Fruit fly (Drosophila melanogaster): ENCODE data around the gene CD98hc.

The CD98hc gene

DNA sequence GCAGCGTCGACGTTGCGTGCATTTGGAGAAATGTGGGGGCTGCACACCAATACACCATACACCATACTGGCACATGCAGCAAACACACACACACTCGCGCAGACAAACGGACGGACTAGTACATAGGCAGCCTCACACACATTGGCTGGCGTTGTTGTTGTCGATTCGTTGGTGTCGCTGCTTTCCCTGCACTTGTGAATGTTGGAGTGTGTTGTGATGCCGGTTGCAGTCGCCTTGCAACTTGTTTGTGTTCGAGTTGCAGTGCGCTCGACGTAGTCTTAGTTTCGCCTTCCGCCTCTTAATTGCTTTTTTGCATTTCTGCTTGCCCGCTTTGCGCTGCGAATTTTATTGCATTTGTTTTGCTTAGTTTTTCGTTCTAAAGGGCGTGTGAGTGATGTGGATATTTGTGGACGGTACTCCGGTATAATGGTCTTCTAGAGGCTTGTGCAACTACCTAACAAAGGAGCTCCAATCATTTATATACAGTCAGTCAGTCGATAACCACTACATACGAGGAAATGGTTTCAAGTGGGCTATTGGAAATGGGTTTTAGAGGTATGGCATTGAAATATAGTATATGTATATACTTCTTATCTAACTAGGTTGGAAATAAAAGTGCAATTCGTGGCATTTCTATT, 14.6 kb downstream of the CD98hc start (continued):
- no peak for TF ChIP-seq CG13123 (GFP tag; optimal IDR thresholded peaks at IDR 0.05)
- TF ChIP-seq CG2875 (GFP tag; optimal IDR thresholded peaks at IDR 0.05): no peak
- no peak for TF ChIP-seq pho (GFP tag; optimal IDR thresholded peaks at IDR 0.05)
- TF ChIP-seq Aef1 (GFP tag; IDR thresholded peaks at IDR 0.05): no peak
- TF ChIP-seq slbo (GFP tag; IDR thresholded peaks at IDR 0.05): no peak
- no peak for TF ChIP-seq CG11696 (GFP tag; IDR thresholded peaks at IDR 0.05)
- TF ChIP-seq Doc3 (GFP tag; IDR thresholded peaks at IDR 0.05; ENCODE audit: partially characterized antibody): no peak
- TF ChIP-seq Usf (GFP tag; optimal IDR thresholded peaks at IDR 0.05): no peak
- TF ChIP-seq vnd (GFP tag; IDR thresholded peaks at IDR 0.05; ENCODE audit: partially characterized antibody): no peak
- TF ChIP-seq sr (GFP tag; IDR thresholded peaks at IDR 0.05): peak; percentile 50; the same call in 1 of the 3 replicates
- no peak for TF ChIP-seq ssp (GFP tag; IDR thresholded peaks at IDR 0.05)
- TF ChIP-seq Opbp (GFP tag; IDR thresholded peaks at IDR 0.05; ENCODE audit: partially characterized antibody): 0 out of 3 replicates have a peak, but pooled peaks have one; percentile 35
- TF ChIP-seq Med (GFP tag): no peak
- TF ChIP-seq CG10321 (GFP tag; IDR thresholded peaks at IDR 0.05): no peak
- 0 out of 2 replicates have a peak, but pooled peaks have one; percentile 23 for TF ChIP-seq aop (GFP tag; IDR thresholded peaks at IDR 0.05)
- peak; percentile 91 for TF ChIP-seq Nf-YC (tag; optimal IDR thresholded peaks at IDR 0.05)
- TF ChIP-seq CG11247 (GFP tag; IDR thresholded peaks at IDR 0.05): no peak
- no peak for TF ChIP-seq Elba2 (GFP tag; optimal IDR thresholded peaks at IDR 0.05)
- peak; percentile 83 for TF ChIP-seq CG8478 (optimal IDR thresholded peaks at IDR 0.05)
- no peak for TF ChIP-seq Fer1 (GFP tag; optimal IDR thresholded peaks at IDR 0.05)
- peak; percentile 98 for TF ChIP-seq CG5180 (GFP tag; optimal IDR thresholded peaks at IDR 0.05)

DNA sequence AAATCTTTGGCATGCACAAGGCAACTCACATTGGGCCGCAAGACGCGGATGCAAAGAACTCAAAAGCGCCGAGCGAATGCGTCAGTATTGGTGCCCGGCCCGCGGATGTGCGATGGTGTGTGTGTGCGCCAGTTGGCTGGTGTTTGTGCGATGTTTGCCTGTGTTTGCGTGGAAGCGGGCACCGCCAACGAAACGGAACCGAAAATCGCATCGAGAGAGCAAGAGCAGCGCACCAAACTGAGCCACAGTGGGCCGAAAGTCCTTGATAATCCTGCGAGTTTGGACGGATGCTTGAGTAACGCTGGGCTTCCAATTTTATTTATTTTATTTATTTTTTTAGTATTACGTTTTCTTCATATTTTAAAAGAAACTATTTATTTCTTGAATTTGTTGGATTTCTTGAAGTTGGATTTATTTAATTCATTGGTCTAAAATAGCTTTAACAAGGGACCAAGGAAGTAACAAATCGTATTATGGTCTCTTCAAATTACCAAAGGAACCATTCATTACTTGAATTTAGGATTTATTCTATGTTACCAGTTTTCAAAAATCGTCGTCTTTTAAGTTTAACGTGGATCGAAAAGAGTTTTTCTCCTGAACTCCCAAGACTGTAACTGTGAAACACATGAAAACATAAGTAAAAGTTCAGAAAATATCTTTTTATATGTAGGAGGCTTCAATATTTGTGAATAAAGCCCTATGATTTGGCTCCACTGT, 15.3 kb downstream of the CD98hc start:
- TF ChIP-seq h (optimal IDR thresholded peaks at IDR 0.05): no peak
- peak; percentile 47 for TF ChIP-seq CG10431 (GFP tag; optimal IDR thresholded peaks at IDR 0.05)
- TF ChIP-seq lbe (GFP tag; optimal IDR thresholded peaks at IDR 0.05): no peak
- TF ChIP-seq CG8281 (tag; optimal IDR thresholded peaks at IDR 0.05): no peak
- TF ChIP-seq dmrt11E (tag; optimal IDR thresholded peaks at IDR 0.05): peak; percentile 84
- no peak for TF ChIP-seq Nf-YA (GFP tag; IDR thresholded peaks at IDR 0.05)
- peak; percentile 59 for TF ChIP-seq tin (GFP tag; optimal IDR thresholded peaks at IDR 0.05)
- TF ChIP-seq CG10209 (GFP tag; optimal IDR thresholded peaks at IDR 0.05): peak; percentile 40
- no peak for TF ChIP-seq tap (tag; optimal IDR thresholded peaks at IDR 0.05)
- peak; percentile 55 for TF ChIP-seq CG1529 (GFP tag; optimal IDR thresholded peaks at IDR 0.05)
- TF ChIP-seq Jarid2 (GFP tag; optimal IDR thresholded peaks at IDR 0.05): peak; percentile 18
- peak; percentile 42 for TF ChIP-seq cato (GFP tag; optimal IDR thresholded peaks at IDR 0.05; ENCODE audit: borderline replicate concordance)
- peak; percentile 79 for TF ChIP-seq gem (tag; optimal IDR thresholded peaks at IDR 0.05)
- peak; percentile 93 for TF ChIP-seq CG17361 (GFP tag; IDR thresholded peaks at IDR 0.05)
- no peak for TF ChIP-seq Bteb2 (GFP tag; optimal IDR thresholded peaks at IDR 0.05)
- no peak for TF ChIP-seq CG11247 (GFP tag; IDR thresholded peaks at IDR 0.05)
- TF ChIP-seq dpn (GFP tag; optimal IDR thresholded peaks at IDR 0.05): no peak
- TF ChIP-seq Doc2 (GFP tag; IDR thresholded peaks at IDR 0.05): no peak
- peak; percentile 76 for TF ChIP-seq CG9437 (GFP tag; optimal IDR thresholded peaks at IDR 0.05)
- 0 out of 3 replicates have a peak, but pooled peaks have one; percentile 10 for TF ChIP-seq sr (GFP tag; IDR thresholded peaks at IDR 0.05)
- TF ChIP-seq CG17912 (GFP tag; optimal IDR thresholded peaks at IDR 0.05): no peak
- peak; percentile 93 for TF ChIP-seq Nf-YB (GFP tag; optimal IDR thresholded peaks at IDR 0.05)
- peak; percentile 92 for TF ChIP-seq sens (GFP tag)
- peak; percentile 63 for TF ChIP-seq CG3407 (GFP tag; optimal IDR thresholded peaks at IDR 0.05)
- TF ChIP-seq Bgb (GFP tag; IDR thresholded peaks at IDR 0.05; ENCODE audit: partially characterized antibody): no peak
- no peak for TF ChIP-seq CG15514 (GFP tag; optimal IDR thresholded peaks at IDR 0.05)
- peak; percentile 66 for TF ChIP-seq dmrt99B (tag; optimal IDR thresholded peaks at IDR 0.05)
- TF ChIP-seq lilli (GFP tag; optimal IDR thresholded peaks at IDR 0.05): no peak
- TF ChIP-seq slou (GFP tag; optimal IDR thresholded peaks at IDR 0.05): peak; percentile 13
- no peak for TF ChIP-seq disco-r (GFP tag; optimal IDR thresholded peaks at IDR 0.05)
